Worm (Caenorhabditis elegans) whole organism, young adult: ENCODE measurements around the gene T25E4.1.

Experiments
- F33H1.4 ChIP-seq: fragments of 200-800 bp; sonication (Bioruptor generic); IDR thresholded peaks from 2 replicates; pipeline ENCODE4 v1.3.6; 2022; ENCODE audit warnings: missing genetic modification reagents, missing genetic modification characterization, missing compliant biosample characterization
- him-1 ChIP-seq: sonication (generic microtip); optimal IDR thresholded peaks from 2 replicates; lab custom pipeline; 2016; ENCODE audit warnings: missing genotype, missing genetic modification reagents, missing genetic modification characterization, missing compliant biosample characterization
- lag-1 ChIP-seq: fragments of 200-800 bp; sonication (Bioruptor generic); IDR thresholded peaks from 2 replicates; pipeline ENCODE4 v1.3.6; 2022; ENCODE audit warnings: missing genetic modification reagents, missing genetic modification characterization, missing compliant biosample characterization
- pha-4 ChIP-seq: fragments of 150-350 bp; sonication (generic microtip); optimal IDR thresholded peaks from 2 replicates; lab custom pipeline; 2014; ENCODE audit warnings: missing biosample characterization, missing genetic modification reagents, missing genetic modification characterization
- rec-8 ChIP-seq, 2 experiments: sonication (generic microtip); optimal IDR thresholded peaks; 2 replicates each; lab custom pipeline; 2016; ENCODE audit warnings: mild to moderate bottlenecking in 2 of 2, missing genetic modification characterization in 2 of 2, missing genetic modification reagents in 2 of 2, missing genotype in 2 of 2, missing biosample characterization in 1 of 2, missing compliant biosample characterization in 1 of 2, moderate library complexity in 1 of 2
- rpc-1 ChIP-seq, 2 experiments: fragments of 150-350 bp in 1 of 2; sonication (generic microtip) in 1 of 2; optimal IDR thresholded peaks; 2 replicates each; lab custom pipeline; 2014 to 2018; ENCODE audit warnings: missing biosample characterization in 1 of 2, missing genetic modification characterization in 1 of 2, missing genetic modification reagents in 1 of 2, missing genotype in 1 of 2
- tlf-1 ChIP-seq: fragments of 200-800 bp; sonication (Bioruptor generic); optimal IDR thresholded peaks from 2 replicates; lab custom pipeline; 2018; ENCODE audit warnings: mild to moderate bottlenecking, missing genetic modification characterization, missing compliant biosample characterization

- TF ChIP-seq lag-1 (GFP tag; lab: Robert Waterston, UW) = no peak
- no peak for TF ChIP-seq tlf-1 (GFP tag; lab: Kevin White, UChicago)
- no peak for TF ChIP-seq him-1
- no peak for TF ChIP-seq rpc-1 (optimal IDR thresholded peaks at IDR 0.05; lab: Kevin White, UChicago)
- no peak for TF ChIP-seq rpc-1 (tag; optimal IDR thresholded peaks at IDR 0.05; lab: Kevin White, UChicago)
- TF ChIP-seq pha-4 (tag; lab: Kevin White, UChicago) = no peak
- TF ChIP-seq F33H1.4 (GFP tag; lab: Robert Waterston, UW) = no peak
- no peak for TF ChIP-seq rec-8 (tag; optimal IDR thresholded peaks at IDR 0.05; lab: Kevin White, UChicago)
Observed at ce11 chrII:5605538-5605945, 27.4 kb downstream of the T25E4.1 start.
